Fruit fly (Drosophila melanogaster): Measurements from ENCODE around the gene IPIP.
A peak's percentile ranks its signal among the peaks of the same experiment; 100 is the strongest.

Gene IPIP

DNA sequence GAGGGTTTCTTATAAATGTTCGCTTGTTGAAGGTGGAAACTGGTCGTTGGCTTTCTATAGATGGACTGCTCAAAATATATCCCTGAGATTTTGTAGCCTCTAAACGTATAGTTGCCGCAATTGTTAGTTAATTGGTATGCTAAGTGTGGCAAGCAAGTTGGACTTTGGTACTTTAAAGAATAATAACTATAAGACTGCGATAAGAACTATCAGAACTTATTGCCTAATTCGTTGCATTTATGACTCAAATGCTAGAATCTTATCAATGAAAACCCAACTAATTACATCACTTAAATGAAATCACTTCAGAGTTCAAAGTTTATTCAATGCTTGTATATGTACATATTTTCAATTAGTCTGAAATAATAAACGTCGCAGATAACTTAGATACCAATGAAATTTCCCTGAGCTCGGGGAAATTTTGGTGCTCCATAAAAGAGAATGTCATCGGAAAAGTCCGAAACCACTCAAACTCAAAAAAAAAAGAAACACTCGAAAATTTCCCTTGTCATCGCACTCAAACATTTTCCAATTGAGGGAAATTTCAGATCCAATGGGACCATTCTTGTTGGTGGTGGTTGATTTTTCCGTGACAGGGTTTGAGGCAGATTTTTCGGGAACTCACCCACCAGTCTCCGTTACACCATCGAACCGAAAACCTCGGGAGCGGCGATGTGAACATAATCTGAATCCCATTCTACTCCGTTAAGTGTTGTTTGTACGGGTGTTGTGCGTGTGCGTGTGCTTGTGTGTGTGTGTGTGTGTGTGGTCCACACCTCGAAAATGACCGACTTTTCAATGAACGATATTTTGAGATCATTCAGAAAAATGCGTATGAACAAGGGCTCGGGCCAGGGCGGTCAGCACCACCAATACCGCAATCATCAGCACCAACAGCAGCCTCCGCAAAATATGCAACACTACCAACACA is 43.2 kb downstream of the IPIP start, which contains the start of gene CG45075 (continued):
- TF ChIP-seq Awh (GFP tag; IDR thresholded peaks at IDR 0.05) (no peak), gcm (GFP tag; optimal IDR thresholded peaks at IDR 0.05) (peak; percentile 60), CG5953 (GFP tag; IDR thresholded peaks at IDR 0.05) (0 out of 2 replicates have a peak, but pooled peaks have one; percentile 24), ci (GFP tag; IDR thresholded peaks at IDR 0.05) (peak; percentile 70; the same call in 2 of the 3 replicates), Meics (GFP tag; optimal IDR thresholded peaks at IDR 0.05) (no peak), her (GFP tag; optimal IDR thresholded peaks at IDR 0.05) (peak; percentile 26), CG7745 (tag; optimal IDR thresholded peaks at IDR 0.05) (peak; percentile 32), Pdp1 (GFP tag; optimal IDR thresholded peaks at IDR 0.05) (peak in 1 of 2 experiments; percentile 37), CG12236 (GFP tag; optimal IDR thresholded peaks at IDR 0.05) (no peak), Blimp-1 (GFP tag; optimal IDR thresholded peaks at IDR 0.05) (peak; percentile 20), CG17568 (GFP tag; optimal IDR thresholded peaks at IDR 0.05) (no peak), Opbp (GFP tag; IDR thresholded peaks at IDR 0.05; ENCODE audit: partially characterized antibody) (peak; percentile 18; the same call in 1 of the 3 replicates), al (GFP tag; IDR thresholded peaks at IDR 0.05) (no peak), CG8359 (GFP tag; optimal IDR thresholded peaks at IDR 0.05; ENCODE audit: borderline replicate concordance) (no peak), bbx (GFP tag; IDR thresholded peaks at IDR 0.05; ENCODE audit: partially characterized antibody) (peak; percentile 27; the same call in 1 of the 2 replicates), CG2202 (tag; optimal IDR thresholded peaks at IDR 0.05) (peak; percentile 35), Stat92E (GFP tag; optimal IDR thresholded peaks at IDR 0.05) (peak in 1 of 3 experiments; percentile 27), nom (GFP tag; optimal IDR thresholded peaks at IDR 0.05) (no peak), Ets97D (GFP tag; optimal IDR thresholded peaks at IDR 0.05) (peak; percentile 6), abd-A (tag; optimal IDR thresholded peaks at IDR 0.05) (peak; percentile 1), vvl (GFP tag; IDR thresholded peaks at IDR 0.05) (peak; percentile 64; the same call in 1 of the 2 replicates), ato (GFP tag; IDR thresholded peaks at IDR 0.05; ENCODE audit: partially characterized antibody) (no peak), HLHmδ (GFP tag; optimal IDR thresholded peaks at IDR 0.05) (peak; percentile 74), CG13894 (tag; optimal IDR thresholded peaks at IDR 0.05) (peak; percentile 79), kni (GFP tag; optimal IDR thresholded peaks at IDR 0.05) (peak; percentile 36), sim (GFP tag; IDR thresholded peaks at IDR 0.05) (no peak), z (GFP tag; IDR thresholded peaks at IDR 0.05) (peak; percentile 97), CG15696 (tag; optimal IDR thresholded peaks at IDR 0.05) (no peak), knrl (GFP tag; IDR thresholded peaks at IDR 0.05; ENCODE audit: partially characterized antibody) (no peak), fd102C (GFP tag; optimal IDR thresholded peaks at IDR 0.05) (no peak), schlank (tag; optimal IDR thresholded peaks at IDR 0.05) (no peak), az2 (GFP tag; optimal IDR thresholded peaks at IDR 0.05) (no peak), sqz (GFP tag; optimal IDR thresholded peaks at IDR 0.05) (peak; percentile 61), stwl (tag; optimal IDR thresholded peaks at IDR 0.05) (peak; percentile 32), CG6765 (GFP tag; optimal IDR thresholded peaks at IDR 0.05) (peak; percentile 11), TFAM (GFP tag; optimal IDR thresholded peaks at IDR 0.05) (no peak), CG16779 (GFP tag; IDR thresholded peaks at IDR 0.05) (no peak), caup (GFP tag; optimal IDR thresholded peaks at IDR 0.05; ENCODE audit: severe bottlenecking) (no peak), pros (GFP tag; optimal IDR thresholded peaks at IDR 0.05) (peak; percentile 41), CG42726 (GFP tag; IDR thresholded peaks at IDR 0.05; ENCODE audit: partially characterized antibody) (0 out of 2 replicates have a peak, but pooled peaks have one; percentile 51), toy (GFP tag; IDR thresholded peaks at IDR 0.05) (no peak), cg (GFP tag; optimal IDR thresholded peaks at IDR 0.05) (peak; percentile 76), D19B (GFP tag; optimal IDR thresholded peaks at IDR 0.05) (no peak), Taf1 (GFP tag; IDR thresholded peaks at IDR 0.05) (no peak), CrebB (tag; optimal IDR thresholded peaks at IDR 0.05) (no peak), CG18599 (GFP tag; optimal IDR thresholded peaks at IDR 0.05) (no peak)
